Fruit fly (Drosophila melanogaster) whole organism, larva: ENCODE results near the gene rg.

Source experiments
- noc ChIP-seq: fragments of 200-800 bp; sonication (Bioruptor generic); optimal IDR thresholded peaks from 3 replicates; lab custom pipeline; 2019; ENCODE audit warnings: missing biosample characterization, mild to moderate bottlenecking, missing genetic modification characterization, moderate library complexity

Gene rg

DNA sequence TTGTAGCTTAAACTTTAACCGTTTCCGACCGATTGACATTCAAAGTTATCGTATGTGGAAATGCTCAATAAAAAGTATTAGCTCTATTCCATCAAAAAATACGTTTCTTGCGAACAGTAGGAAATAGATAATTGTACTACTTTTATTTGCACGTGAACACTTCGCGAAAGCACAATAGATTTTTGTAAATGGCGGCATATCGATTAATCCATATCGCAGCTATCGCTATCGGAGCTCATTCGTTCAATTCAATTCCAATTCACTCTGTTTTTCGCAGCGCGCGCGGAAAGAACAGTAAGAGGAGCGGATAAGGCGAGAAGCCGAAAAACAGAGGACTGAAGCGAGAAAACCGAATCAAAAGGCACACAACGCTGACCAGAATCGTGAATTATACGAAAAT is at the start of gene rg, which contains the start of gene CG15465:
rg (plus strand) TSS at position 291 of the 400 bp plus-strand sequence.
CG15465 (plus strand) TSS at position 291 of the 400 bp plus-strand sequence.
- no peak for TF ChIP-seq noc (tag; lab: Kevin White, UChicago)

DNA sequence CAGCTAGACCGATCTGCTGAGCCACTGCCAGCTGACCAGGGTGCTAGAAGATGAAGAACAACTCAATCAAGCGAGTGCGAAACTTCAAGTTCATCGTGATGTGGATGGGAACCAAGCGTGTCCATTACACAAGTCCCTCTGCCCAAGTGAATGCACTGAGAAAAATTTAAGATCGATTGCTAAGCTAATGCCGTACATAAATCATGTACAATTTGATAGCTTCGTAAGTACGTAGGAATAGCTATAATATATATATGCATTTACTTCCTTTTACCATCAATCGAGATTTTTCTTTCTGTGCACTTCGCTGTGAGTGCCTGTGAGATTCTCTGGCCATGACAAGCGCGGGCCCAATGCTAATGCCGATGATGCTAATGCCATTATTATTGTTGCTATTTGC is 47.1 kb upstream of the rg start:
- TF ChIP-seq noc (tag; lab: Kevin White, UChicago), result no peak

DNA sequence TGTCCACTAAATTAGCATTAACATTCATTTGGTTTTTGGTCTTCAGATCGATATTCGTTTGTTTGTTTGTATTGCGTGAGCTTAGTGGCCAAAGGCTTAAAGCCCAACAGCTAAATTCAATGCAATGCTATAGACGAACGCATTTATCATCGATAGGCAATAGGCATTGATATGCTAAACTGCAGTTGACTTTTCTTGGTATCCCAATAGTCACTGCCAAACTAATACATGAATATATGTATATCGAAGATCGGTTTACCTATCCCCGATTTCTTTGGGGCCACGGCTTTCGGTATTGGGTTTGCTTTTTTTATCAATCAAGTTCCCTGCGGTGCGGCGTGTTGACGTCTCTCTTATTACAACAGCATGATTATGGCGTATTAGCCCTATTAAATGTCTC is 45.5 kb upstream of the rg start:
- no peak for TF ChIP-seq noc (tag; lab: Kevin White, UChicago)

DNA sequence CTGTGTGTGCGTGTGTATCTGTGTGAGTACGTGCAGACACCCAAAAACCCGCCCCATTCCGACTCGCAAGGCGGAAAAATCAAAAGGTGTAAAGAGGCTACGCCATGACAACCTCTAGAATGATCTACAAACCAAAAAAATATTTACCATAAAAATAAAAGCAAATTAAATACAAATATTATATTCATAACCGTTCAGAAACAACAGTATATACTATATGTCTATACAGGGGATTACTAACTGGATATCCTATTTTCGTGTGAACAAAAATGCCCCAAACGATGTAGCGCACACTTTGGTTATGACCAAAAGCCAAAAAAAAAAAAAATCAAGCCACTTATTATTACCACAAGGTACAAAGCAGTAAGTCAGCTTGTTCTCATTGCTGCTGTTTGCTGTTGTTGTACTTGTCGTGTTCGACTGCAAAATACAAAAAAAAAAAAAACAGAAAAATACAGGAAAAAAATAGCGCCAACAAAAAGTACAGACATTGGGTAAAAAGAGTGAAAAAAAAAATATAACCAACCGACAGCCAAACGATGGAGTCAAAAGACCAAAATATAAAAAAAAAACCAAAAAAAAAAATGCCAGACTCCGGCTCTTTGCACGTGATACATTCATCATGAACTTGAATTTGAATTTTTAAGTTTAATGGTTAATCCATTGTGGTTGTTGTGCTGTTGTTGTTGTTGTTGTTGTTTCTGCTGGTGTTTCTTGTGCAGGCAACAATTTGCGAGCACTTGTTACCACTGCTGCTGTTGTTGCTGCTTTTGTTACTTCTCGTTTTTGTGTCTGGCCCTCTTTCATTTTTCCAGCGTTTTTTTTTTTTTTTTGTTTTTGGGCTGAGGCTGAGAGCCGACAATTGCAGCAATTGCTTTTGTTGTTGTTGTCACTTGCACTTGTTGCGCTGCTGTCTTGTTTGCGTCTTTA is 43.8 kb upstream of the rg start:
- peak; percentile 54 for TF ChIP-seq noc (tag; lab: Kevin White, UChicago)

- TF ChIP-seq noc (tag; lab: Kevin White, UChicago), result no peak
Observed at dm6 chrX:5044433-5045110, 41.0 kb upstream of the rg start.

DNA sequence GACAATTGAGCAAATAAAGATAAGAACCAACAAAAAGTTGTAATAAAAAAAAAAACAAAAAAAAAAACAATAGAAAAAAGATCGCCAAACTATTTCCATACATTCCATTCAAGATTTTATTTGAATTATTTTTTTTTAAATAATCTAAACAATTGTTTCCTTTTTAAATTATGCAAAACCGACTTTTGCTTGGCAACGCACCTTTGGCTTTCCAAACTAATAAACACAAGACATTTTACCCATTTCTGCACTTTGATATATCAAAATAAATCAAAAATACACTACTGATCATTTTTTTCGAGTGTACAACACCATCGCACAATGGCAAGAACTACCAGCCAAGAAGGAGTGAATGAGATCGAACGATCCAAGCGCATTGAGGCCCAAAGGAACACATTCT is 40.4 kb upstream of the rg start:
- no peak for TF ChIP-seq noc (tag; lab: Kevin White, UChicago)

- TF ChIP-seq noc (tag; lab: Kevin White, UChicago), result peak; percentile 73
Observed at dm6 chrX:5046256-5046894, 39.2 kb upstream of the rg start.

dm6 chrX:5046895-5047306 is 38.7 kb upstream of the rg start:
- no peak for TF ChIP-seq noc (tag; lab: Kevin White, UChicago)

dm6 chrX:5047886-5048533 is 37.5 kb upstream of the rg start, which contains the start of gene ovo:
ovo (plus strand) TSS chrX:5048273.
- no peak for TF ChIP-seq noc (tag; lab: Kevin White, UChicago)

dm6 chrX:5051049-5051448 is 34.5 kb upstream of the rg start:
- no peak for TF ChIP-seq noc (tag; lab: Kevin White, UChicago)

DNA sequence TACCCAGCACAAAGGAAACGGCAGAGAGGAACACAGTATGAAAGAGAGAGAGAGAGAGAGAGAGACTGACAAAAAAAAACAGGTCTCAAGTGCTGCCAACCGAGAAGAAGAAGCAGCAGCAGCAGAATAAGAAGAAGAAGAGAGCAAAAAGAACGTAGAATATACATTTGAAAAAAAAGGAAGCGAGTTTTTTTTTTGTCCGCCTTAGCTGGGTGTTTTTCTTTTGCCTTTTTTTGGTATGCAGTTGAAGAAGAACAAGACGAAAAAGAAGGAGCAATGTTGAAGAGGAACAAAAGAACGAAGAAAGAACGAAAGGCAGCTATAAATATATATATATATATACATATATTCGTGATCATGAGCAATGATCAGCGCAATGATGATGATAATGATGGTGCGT is 32.6 kb upstream of the rg start:
- TF ChIP-seq noc (tag; lab: Kevin White, UChicago), result no peak

DNA sequence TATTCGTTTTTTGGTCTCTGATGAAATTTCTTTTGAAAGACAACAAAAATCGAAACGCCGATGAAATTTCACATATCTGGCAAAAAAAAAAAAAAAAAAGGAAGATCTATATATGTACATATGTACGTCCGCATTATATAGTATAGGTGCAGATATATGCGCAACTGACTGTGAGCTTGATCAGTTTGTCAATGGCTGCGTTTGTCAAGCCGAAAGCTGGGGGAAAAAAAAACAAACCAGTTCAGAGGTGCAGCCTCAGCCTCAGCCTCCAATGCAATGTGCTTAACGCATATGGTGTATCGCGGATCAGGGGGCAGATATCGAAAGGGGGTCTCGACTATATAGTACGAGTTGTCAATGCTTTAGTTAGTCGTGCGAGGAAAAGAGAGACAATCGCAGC is 30.5 kb upstream of the rg start:
- no peak for TF ChIP-seq noc (tag; lab: Kevin White, UChicago)

DNA sequence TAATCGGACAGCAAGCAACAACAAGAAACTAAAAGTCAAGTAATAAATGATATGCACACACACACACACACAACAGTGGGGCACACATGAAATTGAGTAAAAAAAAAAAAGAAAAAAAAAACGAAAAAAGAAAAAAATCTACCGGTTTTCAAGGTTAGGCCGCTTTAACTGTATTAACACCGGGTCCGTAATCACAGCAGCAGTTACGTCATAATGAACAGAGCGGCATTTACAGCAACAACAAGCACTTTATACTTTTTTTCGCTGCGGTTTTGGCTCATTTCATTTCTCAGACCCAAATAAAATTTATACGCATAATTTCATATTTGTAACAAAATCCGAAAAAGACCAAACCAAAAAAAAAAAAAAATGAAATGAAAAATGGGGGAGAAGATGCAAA is 29.5 kb upstream of the rg start:
- no peak for TF ChIP-seq noc (tag; lab: Kevin White, UChicago)

dm6 chrX:5058688-5059087 is 26.9 kb upstream of the rg start:
- no peak for TF ChIP-seq noc (tag; lab: Kevin White, UChicago)

dm6 chrX:5061989-5062388 is 23.6 kb upstream of the rg start:
- no peak for TF ChIP-seq noc (tag; lab: Kevin White, UChicago)
